Worm (Caenorhabditis elegans) whole organism, mixed stage, embryonic: ENCODE measurements around the gene Y4C6B.2.

Experiments
- M03D4.4 ChIP-seq: sonication (generic microtip); optimal IDR thresholded peaks from 2 replicates; lab custom pipeline; 2017; ENCODE audit warnings: mild to moderate bottlenecking, missing genetic modification characterization, missing compliant biosample characterization
- bed-3 ChIP-seq: fragments of 200-800 bp; sonication (Bioruptor generic); optimal IDR thresholded peaks from 3 replicates; lab custom pipeline; 2018; ENCODE audit warnings: mild to moderate bottlenecking, missing genetic modification characterization, moderate library complexity, missing compliant biosample characterization
- ceh-39 ChIP-seq: fragments of 150-350 bp; optimal IDR thresholded peaks from 2 replicates; lab custom pipeline; 2014; ENCODE audit warnings: missing biosample characterization, missing genetic modification characterization
- ceh-43 ChIP-seq: fragments of 200-800 bp; sonication (Bioruptor generic); optimal IDR thresholded peaks from 2 replicates; lab custom pipeline; 2018; ENCODE audit warnings: mild to moderate bottlenecking, missing genetic modification characterization, moderate library complexity, missing compliant biosample characterization
- ces-1 ChIP-seq: fragments of 150-350 bp; optimal IDR thresholded peaks from 2 replicates; lab custom pipeline; 2014; ENCODE audit warnings: missing biosample characterization, missing genetic modification reagents, missing genetic modification characterization
- cnd-1 ChIP-seq: fragments of 200-800 bp; sonication (Bioruptor generic); optimal IDR thresholded peaks from 2 replicates; lab custom pipeline; 2018; ENCODE audit warnings: mild to moderate bottlenecking, missing genetic modification characterization, missing compliant biosample characterization
- drap-1 ChIP-seq: fragments of 200-800 bp; sonication (Bioruptor generic); optimal IDR thresholded peaks from 3 replicates; lab custom pipeline; 2018; ENCODE audit warnings: mild to moderate bottlenecking, missing genetic modification characterization, missing compliant biosample characterization
- elt-1 ChIP-seq: sonication (generic microtip); optimal IDR thresholded peaks from 2 replicates; lab custom pipeline; 2017; ENCODE audit warnings: missing genetic modification characterization, mild to moderate bottlenecking, missing compliant biosample characterization, antibody characterized with exemption, moderate library complexity, borderline replicate concordance; ENCODE audit not compliant: insufficient read depth
- flh-1 ChIP-seq: fragments of 200-800 bp; sonication (Bioruptor generic); optimal IDR thresholded peaks from 2 replicates; lab custom pipeline; 2018; ENCODE audit warnings: mild to moderate bottlenecking, missing genetic modification characterization, moderate library complexity, missing compliant biosample characterization
- ham-2 ChIP-seq: fragments of 200-800 bp; sonication (Bioruptor generic); optimal IDR thresholded peaks from 2 replicates; lab custom pipeline; 2018; ENCODE audit warnings: mild to moderate bottlenecking, missing genetic modification characterization, missing compliant biosample characterization
- hlh-1 ChIP-seq: fragments of 150-350 bp; optimal IDR thresholded peaks from 2 replicates; lab custom pipeline; 2014; ENCODE audit warnings: missing biosample characterization, missing genetic modification reagents, missing genetic modification characterization
- lin-13 ChIP-seq: fragments of 150-350 bp; optimal IDR thresholded peaks from 2 replicates; lab custom pipeline; 2014; ENCODE audit warnings: missing biosample characterization, missing genetic modification characterization
- lin-32 ChIP-seq: fragments of 200-800 bp; sonication (Bioruptor generic); optimal IDR thresholded peaks from 2 replicates; lab custom pipeline; 2018; ENCODE audit warnings: mild to moderate bottlenecking, missing genetic modification characterization, missing compliant biosample characterization
- lsy-2 ChIP-seq: fragments of 150-350 bp; optimal IDR thresholded peaks from 2 replicates; lab custom pipeline; 2014; ENCODE audit warnings: missing biosample characterization, missing genetic modification characterization
- mep-1 ChIP-seq: fragments of 150-350 bp; optimal IDR thresholded peaks from 2 replicates; lab custom pipeline; 2017; ENCODE audit warnings: missing biosample characterization, missing genetic modification reagents, missing genetic modification characterization, inconsistent platforms
- mls-2 ChIP-seq: sonication (generic microtip); optimal IDR thresholded peaks from 2 replicates; lab custom pipeline; 2016; ENCODE audit warnings: mild to moderate bottlenecking, missing genetic modification characterization, moderate library complexity, missing compliant biosample characterization
- nhr-12 ChIP-seq: fragments of 150-350 bp; optimal IDR thresholded peaks from 2 replicates; lab custom pipeline; 2014; ENCODE audit warnings: missing biosample characterization, missing genetic modification characterization
- nhr-2 ChIP-seq: fragments of 150-350 bp; optimal IDR thresholded peaks from 2 replicates; lab custom pipeline; 2014; ENCODE audit warnings: missing biosample characterization, missing genetic modification characterization
- nhr-237 ChIP-seq: fragments of 150-350 bp; optimal IDR thresholded peaks from 2 replicates; lab custom pipeline; 2014; ENCODE audit warnings: missing biosample characterization, missing genetic modification characterization
- nhr-28 ChIP-seq: fragments of 150-350 bp; optimal IDR thresholded peaks from 2 replicates; lab custom pipeline; 2014; ENCODE audit warnings: missing biosample characterization, missing genetic modification characterization
- pha-4 ChIP-seq: fragments of 150-350 bp; optimal IDR thresholded peaks from 2 replicates; lab custom pipeline; 2018; ENCODE audit warnings: missing biosample characterization, missing genetic modification reagents, missing genetic modification characterization
- sem-2 ChIP-seq: fragments of 200-800 bp; sonication (Bioruptor generic); optimal IDR thresholded peaks from 2 replicates; lab custom pipeline; 2018; ENCODE audit warnings: mild to moderate bottlenecking, missing genetic modification characterization, missing compliant biosample characterization
- snpc-4 ChIP-seq: fragments of 150-350 bp; optimal IDR thresholded peaks from 2 replicates; lab custom pipeline; 2014; ENCODE audit warnings: missing biosample characterization, missing genetic modification characterization
- sptf-1 ChIP-seq: sonication (generic microtip); optimal IDR thresholded peaks from 2 replicates; lab custom pipeline; 2017; ENCODE audit warnings: mild to moderate bottlenecking, missing genetic modification characterization, moderate library complexity, missing compliant biosample characterization
- tbx-8 ChIP-seq: fragments of 200-800 bp; sonication (Bioruptor generic); optimal IDR thresholded peaks from 2 replicates; lab custom pipeline; 2018; ENCODE audit warnings: mild to moderate bottlenecking, missing genetic modification characterization, moderate library complexity, missing compliant biosample characterization
- unc-120 ChIP-seq: sonication (generic microtip); optimal IDR thresholded peaks from 2 replicates; lab custom pipeline; 2017; ENCODE audit warnings: missing genetic modification characterization, missing compliant biosample characterization; ENCODE audit not compliant: poor library complexity, severe bottlenecking
- unc-39 ChIP-seq: fragments of 150-350 bp; optimal IDR thresholded peaks from 2 replicates; lab custom pipeline; 2014; ENCODE audit warnings: missing biosample characterization, missing genetic modification characterization
- zip-8 ChIP-seq: fragments of 150-350 bp; optimal IDR thresholded peaks from 2 replicates; lab custom pipeline; 2014; ENCODE audit warnings: missing biosample characterization, missing genetic modification characterization

The Y4C6B.2 gene

DNA sequence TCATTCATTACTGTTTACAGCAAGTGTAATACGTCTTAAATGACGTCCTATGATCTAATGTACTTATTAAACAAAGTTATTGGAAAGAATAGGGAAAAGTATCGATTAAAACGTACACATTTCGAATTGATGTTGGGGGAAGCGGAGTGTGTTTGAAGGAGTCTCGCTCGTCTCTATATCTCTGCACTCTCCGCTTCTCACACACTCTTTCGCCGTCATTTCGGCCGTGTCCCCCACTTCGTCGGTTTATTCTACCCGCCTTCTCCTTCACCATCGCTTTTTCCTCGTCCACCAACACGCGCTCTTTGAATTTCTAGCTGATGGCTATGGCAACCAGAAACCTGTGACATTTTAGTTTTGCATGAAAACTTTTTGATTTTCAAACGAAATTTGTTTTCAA, 29.5 kb downstream of the Y4C6B.2 start:
- TF ChIP-seq ceh-39 (no peak), mep-1 (no peak), ces-1 (peak; percentile 43), sem-2 (GFP tag; lab: Kevin White, UChicago) (no peak), ham-2 (GFP tag; lab: Kevin White, UChicago) (peak; percentile 71)

DNA sequence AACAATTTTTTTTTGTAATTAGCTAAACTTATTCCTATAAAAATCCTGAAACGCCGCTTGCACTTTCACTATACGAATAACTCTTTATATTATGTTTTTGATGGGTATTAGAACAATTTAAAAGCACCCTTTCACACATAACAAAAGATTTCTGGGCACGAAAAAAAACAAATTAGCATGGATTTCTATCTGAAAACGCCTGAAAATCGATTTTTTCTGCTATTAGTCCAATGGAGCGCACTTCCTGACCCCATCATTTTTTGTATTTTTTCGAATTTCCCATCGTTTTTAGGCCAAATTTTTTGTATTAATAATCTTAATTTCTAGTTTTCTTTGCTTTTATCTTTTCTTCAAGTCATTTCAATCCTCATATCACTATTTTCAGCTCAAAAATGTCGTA, 30.0 kb downstream of the Y4C6B.2 start, which contains the start of gene F41H10.3:
TSS of gene F41H10.3 (plus strand) at position 388 of the 400 bp plus-strand sequence.
- TF ChIP-seq snpc-4 (tag; lab: Kevin White, UChicago) (no peak), zip-8 (tag; lab: Kevin White, UChicago) (no peak), hlh-1 (tag; lab: Kevin White, UChicago) (no peak), tbx-8 (no peak), mls-2 (tag; lab: Kevin White, UChicago) (no peak), nhr-28 (tag; lab: Kevin White, UChicago) (no peak), cnd-1 (tag; lab: Kevin White, UChicago) (no peak), bed-3 (GFP tag; lab: Kevin White, UChicago) (no peak)

- TF ChIP-seq nhr-237 (peak; percentile 65), lsy-2 (tag; lab: Kevin White, UChicago) (peak; percentile 54), ceh-43 (GFP tag; lab: Kevin White, UChicago) (peak; percentile 0), ceh-39 (peak; percentile 6), hlh-1 (tag; lab: Kevin White, UChicago) (no peak), zip-8 (tag; lab: Kevin White, UChicago) (no peak), unc-120 (tag; lab: Kevin White, UChicago) (peak; percentile 43), elt-1 (tag; lab: Kevin White, UChicago) (no peak), ces-1 (peak; percentile 20), mep-1 (peak; percentile 68), sptf-1 (tag; lab: Kevin White, UChicago) (peak; percentile 71), M03D4.4 (tag; lab: Kevin White, UChicago) (peak; percentile 79), mls-2 (tag; lab: Kevin White, UChicago) (no peak), lin-13 (no peak)
These were observed 31.5 kb downstream of the Y4C6B.2 start for ce11 chrIV:5370914-5371313.

DNA sequence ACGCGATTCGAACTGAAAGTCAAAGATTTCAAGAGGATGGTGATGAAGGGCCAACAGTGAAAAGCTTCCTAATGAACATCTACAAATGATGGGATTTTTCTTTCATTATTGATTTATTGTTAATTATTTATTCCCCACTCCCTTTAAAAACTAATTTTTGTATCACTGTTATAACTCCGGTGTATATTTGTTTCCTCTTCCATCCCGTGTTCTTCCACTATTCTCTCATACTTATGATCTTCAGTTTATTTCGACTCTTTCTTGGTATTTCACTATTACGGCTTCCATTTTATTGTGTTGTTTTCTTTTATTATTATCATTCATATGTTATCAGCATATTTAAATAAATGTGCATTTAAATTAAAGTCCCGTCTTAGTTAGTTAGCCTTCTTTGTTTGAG, 34.9 kb downstream of the Y4C6B.2 start:
- TF ChIP-seq zip-8 (tag; lab: Kevin White, UChicago) (no peak), drap-1 (GFP tag; lab: Kevin White, UChicago) (no peak), snpc-4 (tag; lab: Kevin White, UChicago) (no peak), nhr-12 (tag; lab: Kevin White, UChicago) (no peak), M03D4.4 (tag; lab: Kevin White, UChicago) (no peak), lin-32 (GFP tag; lab: Kevin White, UChicago) (no peak), nhr-2 (no peak), sem-2 (GFP tag; lab: Kevin White, UChicago) (no peak), tbx-8 (no peak), mls-2 (tag; lab: Kevin White, UChicago) (no peak), flh-1 (GFP tag; lab: Kevin White, UChicago) (no peak), hlh-1 (tag; lab: Kevin White, UChicago) (no peak), lin-13 (no peak), pha-4 (no peak), mep-1 (no peak), ceh-43 (GFP tag; lab: Kevin White, UChicago) (no peak), nhr-28 (tag; lab: Kevin White, UChicago) (no peak)

- TF ChIP-seq drap-1 (GFP tag; lab: Kevin White, UChicago) = no peak
- TF ChIP-seq mep-1 = no peak
- TF ChIP-seq hlh-1 (tag; lab: Kevin White, UChicago) = no peak
- no peak for TF ChIP-seq nhr-28 (tag; lab: Kevin White, UChicago)
- no peak for TF ChIP-seq cnd-1 (tag; lab: Kevin White, UChicago)
- TF ChIP-seq bed-3 (GFP tag; lab: Kevin White, UChicago) = no peak
- no peak for TF ChIP-seq unc-120 (tag; lab: Kevin White, UChicago)
- TF ChIP-seq mls-2 (tag; lab: Kevin White, UChicago) = no peak
- TF ChIP-seq ham-2 (GFP tag; lab: Kevin White, UChicago) = no peak
These were observed 35.6 kb downstream of the Y4C6B.2 start for ce11 chrIV:5374946-5375345.

ce11 chrIV:5377062-5377461, 37.7 kb downstream of the Y4C6B.2 start, which contains the start of gene elo-5:
Gene elo-5 (minus strand): TSS chrIV:5377117.
- no peak for TF ChIP-seq unc-39
- TF ChIP-seq ceh-39 = no peak
- no peak for TF ChIP-seq nhr-237
- TF ChIP-seq drap-1 (GFP tag; lab: Kevin White, UChicago) = no peak
- no peak for TF ChIP-seq lsy-2 (tag; lab: Kevin White, UChicago)
